Fruit fly (Drosophila melanogaster) whole organism, embryonic: ENCODE results near the gene cert.

ENCODE experiments used
- Ada2b ChIP-seq: fragments of 200-800 bp; sonication (Bioruptor generic); IDR thresholded peaks from 2 replicates; pipeline ENCODE4 v1.3.6; 2022; ENCODE audit warnings: missing biosample characterization, missing genetic modification characterization
- B-H2 ChIP-seq: fragments of 200-800 bp; sonication (Bioruptor generic); optimal IDR thresholded peaks from 2 replicates; lab custom pipeline; 2018; ENCODE audit warnings: missing biosample characterization, mild to moderate bottlenecking, missing genetic modification characterization
- CG10274 ChIP-seq: fragments of 200-800 bp; sonication (Bioruptor generic); optimal IDR thresholded peaks from 3 replicates; lab custom pipeline; 2017; ENCODE audit warnings: missing biosample characterization, mild to moderate bottlenecking, missing genetic modification characterization
- CG10321 ChIP-seq: fragments of 200-800 bp; sonication (Bioruptor generic); IDR thresholded peaks from 2 replicates; pipeline ENCODE4 v1.3.6; 2022; ENCODE audit warnings: missing biosample characterization, missing genetic modification characterization
- CG10462 ChIP-seq: fragments of 200-800 bp; sonication (Bioruptor generic); optimal IDR thresholded peaks from 2 replicates; lab custom pipeline; 2016; ENCODE audit warnings: missing biosample characterization, missing genetic modification characterization
- CG10565 ChIP-seq: fragments of 200-800 bp; sonication (Bioruptor generic); optimal IDR thresholded peaks from 3 replicates; lab custom pipeline; 2016; ENCODE audit warnings: missing biosample characterization, mild to moderate bottlenecking, missing genetic modification characterization
- CG11247 ChIP-seq: fragments of 200-800 bp; sonication (Bioruptor generic); IDR thresholded peaks from 2 replicates; pipeline ENCODE4 v1.3.6; 2022; ENCODE audit warnings: missing biosample characterization, missing genetic modification characterization
- CG12219 ChIP-seq: fragments of 200-800 bp; sonication (Bioruptor generic); optimal IDR thresholded peaks from 3 replicates; lab custom pipeline; 2018; ENCODE audit warnings: missing biosample characterization, mild to moderate bottlenecking, missing genetic modification characterization
- CG12236 ChIP-seq: fragments of 200-800 bp; sonication (Bioruptor generic); optimal IDR thresholded peaks from 2 replicates; lab custom pipeline; 2016; ENCODE audit warnings: missing biosample characterization, missing genetic modification characterization
- CG1233 ChIP-seq: fragments of 200-800 bp; sonication (Bioruptor generic); optimal IDR thresholded peaks from 4 replicates; lab custom pipeline; 2018; ENCODE audit warnings: missing biosample characterization, mild to moderate bottlenecking, missing genetic modification characterization
- CG12769 ChIP-seq: fragments of 200-800 bp; sonication (Bioruptor generic); optimal IDR thresholded peaks from 2 replicates; lab custom pipeline; 2019; ENCODE audit warnings: missing biosample characterization, mild to moderate bottlenecking, missing genetic modification characterization, moderate library complexity
- CG1602 ChIP-seq: fragments of 200-800 bp; sonication (Bioruptor generic); optimal IDR thresholded peaks from 3 replicates; lab custom pipeline; 2016; ENCODE audit warnings: missing biosample characterization, missing genetic modification characterization
- CG18599 ChIP-seq: fragments of 200-800 bp; sonication (Bioruptor generic); optimal IDR thresholded peaks from 3 replicates; lab custom pipeline; 2017; ENCODE audit warnings: missing biosample characterization, missing genetic modification characterization, mild to moderate bottlenecking, moderate library complexity, missing genetic modification reagents
- CG2116 ChIP-seq: fragments of 200-800 bp; sonication (Bioruptor generic); optimal IDR thresholded peaks from 3 replicates; lab custom pipeline; 2018; ENCODE audit warnings: missing biosample characterization, mild to moderate bottlenecking, missing genetic modification characterization
- CG31365 ChIP-seq: fragments of 200-800 bp; sonication (Bioruptor generic); optimal IDR thresholded peaks from 2 replicates; lab custom pipeline; 2018; ENCODE audit warnings: missing biosample characterization, mild to moderate bottlenecking, missing genetic modification characterization
- CG31441 ChIP-seq: fragments of 200-800 bp; sonication (Bioruptor generic); IDR thresholded peaks from 2 replicates; pipeline ENCODE4 v1.3.6; 2022; ENCODE audit warnings: missing biosample characterization, missing genetic modification characterization
- CG3281 ChIP-seq: fragments of 200-800 bp; sonication (Bioruptor generic); optimal IDR thresholded peaks from 3 replicates; lab custom pipeline; 2017; ENCODE audit warnings: missing biosample characterization, mild to moderate bottlenecking, missing genetic modification characterization
- CG6175 ChIP-seq: fragments of 200-800 bp; sonication (Bioruptor generic); IDR thresholded peaks from 3 replicates; pipeline ENCODE4 v1.3.6; 2022; ENCODE audit warnings: missing biosample characterization, missing genetic modification characterization
- CG6791 ChIP-seq: fragments of 200-800 bp; sonication (Bioruptor generic); IDR thresholded peaks from 3 replicates; pipeline ENCODE4 v1.3.6; 2022; ENCODE audit warnings: missing biosample characterization, missing genetic modification characterization; ENCODE audit not compliant: partially characterized antibody
- CG7556 ChIP-seq: fragments of 200-800 bp; sonication (Bioruptor generic); optimal IDR thresholded peaks from 2 replicates; lab custom pipeline; 2017; ENCODE audit warnings: missing biosample characterization, mild to moderate bottlenecking, missing genetic modification characterization
- CG8924 ChIP-seq: fragments of 200-800 bp; optimal IDR thresholded peaks from 3 replicates; lab custom pipeline; 2019; ENCODE audit warnings: missing biosample characterization, mild to moderate bottlenecking, missing genetic modification characterization, moderate library complexity
- CG9817 ChIP-seq: fragments of 200-800 bp; sonication (Bioruptor generic); optimal IDR thresholded peaks from 2 replicates; lab custom pipeline; 2018; ENCODE audit warnings: missing biosample characterization, mild to moderate bottlenecking, missing genetic modification characterization, moderate library complexity
- CkIIα-i1 ChIP-seq: fragments of 200-800 bp; sonication (Bioruptor generic); IDR thresholded peaks from 2 replicates; pipeline ENCODE4 v1.3.6; 2022; ENCODE audit warnings: missing biosample characterization, missing genetic modification characterization
- Ets65A ChIP-seq: fragments of 200-800 bp; sonication (Bioruptor generic); peaks from one replicate; lab custom pipeline; 2016; ENCODE audit warnings: missing biosample characterization, missing genetic modification characterization
- HLH54F ChIP-seq: fragments of 200-800 bp; sonication (Bioruptor generic); optimal IDR thresholded peaks from 3 replicates; lab custom pipeline; 2016; ENCODE audit warnings: missing biosample characterization, missing genetic modification characterization
- Hr39 ChIP-seq: fragments of >200 bp; optimal IDR thresholded peaks from 2 replicates; lab custom pipeline; 2017
- Hr51 ChIP-seq, 2 experiments: fragments of 200-800 bp; sonication (Bioruptor generic); optimal IDR thresholded peaks; 2 replicates in 1 of 2; 3 replicates in 1 of 2; lab custom pipeline; 2016 to 2018; ENCODE audit warnings: missing biosample characterization in 2 of 2, missing genetic modification characterization in 2 of 2, mild to moderate bottlenecking in 1 of 2, moderate library complexity in 1 of 2
- Lpt ChIP-seq: fragments of >200 bp; optimal IDR thresholded peaks from 2 replicates; lab custom pipeline; 2018; ENCODE audit warnings: missing biosample characterization, missing genetic modification characterization
- Ptx1 ChIP-seq: fragments of 200-800 bp; sonication (Bioruptor generic); IDR thresholded peaks from 2 replicates; pipeline ENCODE4 v1.3.6; 2022; ENCODE audit warnings: missing biosample characterization, missing genetic modification characterization
- Six4 ChIP-seq: fragments of 200-800 bp; sonication (Bioruptor generic); optimal IDR thresholded peaks from 2 replicates; lab custom pipeline; 2016; ENCODE audit warnings: missing biosample characterization, missing genetic modification characterization
- ase ChIP-seq: fragments of 200-800 bp; sonication (Bioruptor generic); IDR thresholded peaks from 3 replicates; pipeline ENCODE4 v1.3.6; 2022; ENCODE audit warnings: missing biosample characterization, missing genetic modification characterization
- ash1 ChIP-seq: fragments of 200-800 bp; sonication (Bioruptor generic); optimal IDR thresholded peaks from 2 replicates; lab custom pipeline; 2018; ENCODE audit warnings: missing biosample characterization, mild to moderate bottlenecking, missing genetic modification characterization
- ato ChIP-seq: fragments of 200-800 bp; sonication (Bioruptor generic); IDR thresholded peaks from 2 replicates; pipeline ENCODE4 v1.3.6; 2022; ENCODE audit warnings: missing biosample characterization, missing genetic modification characterization; ENCODE audit not compliant: partially characterized antibody
- cad ChIP-seq: fragments of >200 bp; optimal IDR thresholded peaks from 2 replicates; lab custom pipeline; 2017; ENCODE audit warnings: missing biosample characterization, missing genetic modification characterization
- cg ChIP-seq: fragments of 200-800 bp; sonication (Bioruptor generic); optimal IDR thresholded peaks from 3 replicates; lab custom pipeline; 2019; ENCODE audit warnings: missing biosample characterization, mild to moderate bottlenecking, missing genetic modification characterization, moderate library complexity
- chinmo ChIP-seq: fragments of 200-800 bp; sonication (Bioruptor generic); IDR thresholded peaks from 4 replicates; pipeline ENCODE4 v1.3.6; 2022; ENCODE audit warnings: missing biosample characterization, missing genetic modification characterization; ENCODE audit not compliant: partially characterized antibody
- danr ChIP-seq: fragments of 200-800 bp; sonication (Bioruptor generic); IDR thresholded peaks from 2 replicates; pipeline ENCODE4 v1.3.6; 2022; ENCODE audit warnings: missing biosample characterization, missing genetic modification characterization
- dmrt99B ChIP-seq: fragments of 200-800 bp; sonication (Bioruptor generic); optimal IDR thresholded peaks from 2 replicates; lab custom pipeline; 2018; ENCODE audit warnings: missing biosample characterization, mild to moderate bottlenecking, missing genetic modification characterization, moderate library complexity
- dpn ChIP-seq, 2 experiments: fragments of 200-800 bp; sonication (Bioruptor generic); optimal IDR thresholded peaks; 3 replicates each; lab custom pipeline; 2016; ENCODE audit warnings: missing biosample characterization in 2 of 2, missing genetic modification characterization in 2 of 2
- dysf ChIP-seq: fragments of 200-800 bp; sonication (Bioruptor generic); IDR thresholded peaks from 3 replicates; pipeline ENCODE4 v1.3.6; 2022; ENCODE audit warnings: missing biosample characterization, missing genetic modification characterization
- eve ChIP-seq, 2 experiments: fragments of >200 bp; optimal IDR thresholded peaks; 2 replicates each; lab custom pipeline; 2017; ENCODE audit warnings: missing biosample characterization in 2 of 2, missing genetic modification characterization in 2 of 2
- gce ChIP-seq: fragments of 200-800 bp; sonication (Bioruptor generic); IDR thresholded peaks from 3 replicates; pipeline ENCODE4 v1.3.6; 2022; ENCODE audit warnings: missing biosample characterization, missing genetic modification characterization
- hkb ChIP-seq, 2 experiments: fragments of 200-800 bp in 1 of 2; fragments of >200 bp in 1 of 2; sonication (Bioruptor generic) in 1 of 2; IDR thresholded peaks in 1 of 2; optimal IDR thresholded peaks in 1 of 2; 2 replicates each; pipeline versions ENCODE4 v1.3.6 to Lab custom; 2017 to 2022; ENCODE audit warnings: missing biosample characterization in 1 of 2, missing genetic modification characterization in 1 of 2
- jumu ChIP-seq: fragments of 200-800 bp; sonication (Bioruptor generic); optimal IDR thresholded peaks from 3 replicates; lab custom pipeline; 2016; ENCODE audit warnings: missing biosample characterization, missing genetic modification characterization
- lov ChIP-seq, 2 experiments: fragments of 200-800 bp in 1 of 2; fragments of >200 bp in 1 of 2; sonication (Bioruptor generic) in 1 of 2; IDR thresholded peaks in 1 of 2; optimal IDR thresholded peaks in 1 of 2; 2 replicates in 1 of 2; 3 replicates in 1 of 2; pipeline versions ENCODE4 v1.3.6 to Lab custom; 2017 to 2022; ENCODE audit warnings: missing biosample characterization in 1 of 2, missing genetic modification characterization in 1 of 2
- luna ChIP-seq: fragments of 200-800 bp; sonication (Bioruptor generic); optimal IDR thresholded peaks from 2 replicates; lab custom pipeline; 2016; ENCODE audit warnings: missing biosample characterization, missing genetic modification characterization
- p53 ChIP-seq: fragments of 200-800 bp; sonication (Bioruptor generic); optimal IDR thresholded peaks from 2 replicates; lab custom pipeline; 2016; ENCODE audit warnings: missing biosample characterization, missing genetic modification characterization
- peb ChIP-seq: fragments of 200-800 bp; sonication (Bioruptor generic); IDR thresholded peaks from 2 replicates; pipeline ENCODE4 v1.3.6; 2022; ENCODE audit warnings: missing biosample characterization, missing genetic modification characterization
- psq ChIP-seq: fragments of 200-800 bp; sonication (Bioruptor generic); optimal IDR thresholded peaks from 2 replicates; lab custom pipeline; 2017; ENCODE audit warnings: missing biosample characterization, missing genetic modification characterization
- pum ChIP-seq: fragments of 200-800 bp; sonication (Bioruptor generic); optimal IDR thresholded peaks from 2 replicates; lab custom pipeline; 2016; ENCODE audit warnings: missing biosample characterization, missing genetic modification characterization
- wdn ChIP-seq: fragments of 200-800 bp; sonication (Bioruptor generic); IDR thresholded peaks from 2 replicates; pipeline ENCODE4 v1.3.6; 2022; ENCODE audit warnings: missing biosample characterization, missing genetic modification characterization
- z ChIP-seq: fragments of 200-800 bp; sonication (Bioruptor generic); IDR thresholded peaks from 3 replicates; pipeline ENCODE4 v1.3.6; 2022; ENCODE audit warnings: missing biosample characterization, missing genetic modification characterization

The cert gene

dm6 chr3L:8296941-8297340, 7.3 kb upstream of the cert start, which contains the start of gene Rab19 (continued):
- TF ChIP-seq wdn (GFP tag; lab: Robert Waterston, UW) (no peak), luna (GFP tag; lab: Kevin White, UChicago) (no peak), CG1602 (no peak), p53 (GFP tag; lab: Kevin White, UChicago) (no peak), CkIIα-i1 (GFP tag; lab: Robert Waterston, UW) (no peak), CG10321 (no peak), CG31365 (no peak), danr (no peak), CG3281 (no peak), dpn (GFP tag; optimal IDR thresholded peaks at IDR 0.05; lab: Kevin White, UChicago) (no peak), CG12769 (tag; lab: Kevin White, UChicago) (no peak), CG10274 (no peak), CG11247 (GFP tag; lab: Robert Waterston, UW) (no peak), CG31441 (GFP tag; lab: Robert Waterston, UW) (no peak), CG1233 (GFP tag; lab: Kevin White, UChicago) (no peak), lov (optimal IDR thresholded peaks at IDR 0.05; lab: Kevin White, UChicago) (no peak), lov (GFP tag; IDR thresholded peaks at IDR 0.05; lab: Robert Waterston, UW) (no peak), Lpt (GFP tag; lab: Kevin White, UChicago) (no peak), chinmo (GFP tag; lab: Robert Waterston, UW) (peak; percentile 84; the same call in 1 of the 4 replicates), Ada2b (GFP tag; lab: Robert Waterston, UW) (no peak), pum (GFP tag; lab: Kevin White, UChicago) (no peak), CG12219 (no peak), Hr51 (GFP tag; optimal IDR thresholded peaks at IDR 0.05; lab: Kevin White, UChicago) (no peak), gce (GFP tag; lab: Robert Waterston, UW) (no peak), ato (GFP tag; lab: Robert Waterston, UW) (peak; percentile 19; the same call in 1 of the 2 replicates), CG6791 (GFP tag; lab: Robert Waterston, UW) (peak; percentile 79), z (GFP tag; lab: Robert Waterston, UW) (no peak), CG12236 (GFP tag; lab: Kevin White, UChicago) (no peak), cad (no peak), Six4 (GFP tag; lab: Kevin White, UChicago) (no peak), Hr39 (lab: Kevin White, UChicago) (no peak), dmrt99B (tag; lab: Kevin White, UChicago) (no peak), jumu (GFP tag; lab: Kevin White, UChicago) (no peak), CG7556 (GFP tag; lab: Kevin White, UChicago) (no peak), eve (GFP tag; optimal IDR thresholded peaks at IDR 0.05; lab: Kevin White, UChicago) (no peak), dysf (GFP tag; lab: Robert Waterston, UW) (no peak), ash1 (GFP tag; lab: Kevin White, UChicago) (no peak), hkb (optimal IDR thresholded peaks at IDR 0.05; lab: Kevin White, UChicago) (no peak), hkb (GFP tag; IDR thresholded peaks at IDR 0.05; lab: Robert Waterston, UW) (no peak), CG10565 (GFP tag; lab: Kevin White, UChicago) (no peak), CG10462 (GFP tag; lab: Kevin White, UChicago) (no peak), CG2116 (GFP tag; lab: Kevin White, UChicago) (peak; percentile 82), CG9817 (tag; lab: Kevin White, UChicago) (no peak), cg (no peak), HLH54F (GFP tag; lab: Kevin White, UChicago) (no peak), B-H2 (GFP tag; lab: Kevin White, UChicago) (no peak), Ptx1 (GFP tag; lab: Robert Waterston, UW) (no peak), psq (GFP tag; lab: Kevin White, UChicago) (no peak), CG6175 (GFP tag; lab: Robert Waterston, UW) (no peak), Ets65A (GFP tag; lab: Kevin White, UChicago) (no peak), peb (GFP tag; lab: Robert Waterston, UW) (no peak), CG8924 (tag; lab: Kevin White, UChicago) (no peak), CG18599 (GFP tag; lab: Kevin White, UChicago) (no peak), ase (GFP tag; lab: Robert Waterston, UW) (no peak)
